Fruit fly (Drosophila melanogaster): Measurements from ENCODE around the gene CG14777.

The CG14777 gene

DNA sequence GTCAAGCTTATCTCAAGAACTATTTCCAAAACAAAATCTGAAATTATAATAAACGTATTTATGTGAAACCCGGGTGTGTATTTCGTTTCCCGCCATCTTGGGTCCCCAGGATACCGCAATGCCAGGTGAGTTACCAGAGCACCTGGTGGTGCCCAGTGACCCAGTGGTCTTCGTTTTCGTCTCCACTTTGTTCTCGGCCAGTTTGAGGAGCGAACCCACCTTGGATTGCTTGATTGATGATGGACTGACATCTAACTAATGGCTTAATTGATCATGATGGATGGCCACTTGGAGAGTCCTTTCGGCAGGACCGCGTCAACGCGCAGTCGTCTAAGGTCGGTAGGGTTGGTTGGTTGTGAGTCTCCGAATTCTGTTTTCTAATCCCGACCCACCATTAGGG, 13.8 kb upstream of the CG14777 start, which contains the start of gene Gr2a (continued):
- no peak for TF ChIP-seq zf30C (GFP tag; optimal IDR thresholded peaks at IDR 0.05)
- no peak for TF ChIP-seq ci (GFP tag; IDR thresholded peaks at IDR 0.05)
- TF ChIP-seq CG2120 (GFP tag; optimal IDR thresholded peaks at IDR 0.05) = no peak

DNA sequence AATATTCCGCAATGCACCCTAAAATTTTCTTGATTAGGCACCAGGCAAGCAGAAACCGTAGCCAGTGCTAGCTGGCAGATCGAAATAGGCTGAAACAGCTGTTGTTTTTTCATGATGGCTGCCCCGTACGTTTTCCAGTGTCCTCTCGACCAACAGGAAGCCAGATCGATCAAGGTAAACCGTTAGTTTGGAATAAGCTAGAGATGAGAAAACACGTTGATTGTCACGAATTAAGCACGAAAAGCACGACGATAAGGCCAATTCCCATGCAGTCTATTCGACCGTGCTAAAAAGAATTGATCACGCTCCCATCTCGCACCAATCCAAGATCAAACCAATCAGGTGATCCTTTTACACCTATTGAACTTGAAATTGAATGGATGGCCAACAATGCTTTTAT, 11.1 kb upstream of the CG14777 start:
- TF ChIP-seq CG6654 (GFP tag; optimal IDR thresholded peaks at IDR 0.05) = no peak
- no peak for TF ChIP-seq croc (GFP tag; conservative IDR thresholded peaks at IDR 0.05)
- no peak for TF ChIP-seq her (GFP tag; optimal IDR thresholded peaks at IDR 0.05)
- TF ChIP-seq Asciz (GFP tag; optimal IDR thresholded peaks at IDR 0.05) = no peak
- TF ChIP-seq nom (GFP tag; optimal IDR thresholded peaks at IDR 0.05) = no peak
- TF ChIP-seq Dfd (GFP tag; optimal IDR thresholded peaks at IDR 0.05) = no peak
- TF ChIP-seq Scr (GFP tag; IDR thresholded peaks at IDR 0.05; ENCODE audit: partially characterized antibody) = peak; percentile 34; the same call in 1 of the 2 replicates
- no peak for TF ChIP-seq gcm2 (GFP tag; optimal IDR thresholded peaks at IDR 0.05)
- no peak for TF ChIP-seq otp (GFP tag; IDR thresholded peaks at IDR 0.05)
- TF ChIP-seq BEAF-32 (GFP tag; optimal IDR thresholded peaks at IDR 0.05) = peak; percentile 38
- no peak for TF ChIP-seq nmo (GFP tag; optimal IDR thresholded peaks at IDR 0.05)
- no peak for TF ChIP-seq lmd (GFP tag; IDR thresholded peaks at IDR 0.05)
- no peak for TF ChIP-seq CG14441 (GFP tag; IDR thresholded peaks at IDR 0.05)
- no peak for TF ChIP-seq pum (GFP tag; optimal IDR thresholded peaks at IDR 0.05)
- TF ChIP-seq TFAM (GFP tag; optimal IDR thresholded peaks at IDR 0.05) = no peak
- no peak for TF ChIP-seq gsb-n (tag; optimal IDR thresholded peaks at IDR 0.05)
- 0 out of 2 replicates have a peak, but pooled peaks have one; percentile 25 for TF ChIP-seq amos (GFP tag; IDR thresholded peaks at IDR 0.05; ENCODE audit: partially characterized antibody)
- no peak for TF ChIP-seq danr (GFP tag; IDR thresholded peaks at IDR 0.05)
- no peak for TF ChIP-seq CG17359 (tag; optimal IDR thresholded peaks at IDR 0.05)
- no peak for TF ChIP-seq CG14667 (GFP tag; IDR thresholded peaks at IDR 0.05)
- no peak for TF ChIP-seq Poxn (GFP tag; IDR thresholded peaks at IDR 0.05)
- TF ChIP-seq CG1647 (GFP tag; optimal IDR thresholded peaks at IDR 0.05) = no peak
- TF ChIP-seq CG31224 (GFP tag; IDR thresholded peaks at IDR 0.05) = peak; percentile 8; the same call in 1 of the 2 replicates
- no peak for TF ChIP-seq mam (GFP tag; optimal IDR thresholded peaks at IDR 0.05)
- TF ChIP-seq CG8388 (GFP tag; optimal IDR thresholded peaks at IDR 0.05) = no peak
- 0 out of 3 replicates have a peak, but pooled peaks have one; percentile 19 for TF ChIP-seq row (GFP tag; IDR thresholded peaks at IDR 0.05)
- TF ChIP-seq CG12236 (GFP tag; optimal IDR thresholded peaks at IDR 0.05) = no peak
- TF ChIP-seq cad (GFP tag; optimal IDR thresholded peaks at IDR 0.05) = no peak
- TF ChIP-seq Pdp1 (GFP tag; optimal IDR thresholded peaks at IDR 0.05) = no peak
- TF ChIP-seq sna (GFP tag; IDR thresholded peaks at IDR 0.05; ENCODE audit: partially characterized antibody) = 0 out of 2 replicates have a peak, but pooled peaks have one; percentile 21
- no peak for TF ChIP-seq grau (tag; optimal IDR thresholded peaks at IDR 0.05)
- peak; percentile 53; the same call in 1 of the 4 replicates for TF ChIP-seq Dll (GFP tag; IDR thresholded peaks at IDR 0.05; ENCODE audit: partially characterized antibody)
- no peak for TF ChIP-seq CG4707 (GFP tag; optimal IDR thresholded peaks at IDR 0.05)
- no peak for TF ChIP-seq CG3407 (GFP tag; optimal IDR thresholded peaks at IDR 0.05)
- TF ChIP-seq shn (GFP tag; optimal IDR thresholded peaks at IDR 0.05) = no peak

DNA sequence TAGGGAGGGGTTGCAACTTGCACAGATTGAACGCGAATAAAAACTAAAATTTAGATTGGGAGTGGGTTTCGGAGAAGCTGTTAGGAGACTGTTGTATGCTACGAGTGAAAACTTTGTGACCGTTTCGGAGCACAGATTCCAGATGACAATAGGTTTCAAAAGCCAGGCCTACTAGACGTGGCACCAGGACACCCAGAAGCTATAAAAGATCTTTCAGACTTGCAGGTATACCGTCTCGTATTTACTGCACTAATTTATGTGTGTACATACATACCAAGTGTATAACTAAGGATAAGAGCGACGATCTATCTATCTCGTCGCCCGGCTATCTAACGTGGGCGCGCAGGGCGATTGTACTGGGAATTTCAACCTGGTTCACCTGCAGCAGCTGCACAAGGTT, 9.0 kb upstream of the CG14777 start, which contains the start of gene CG14785:
Gene CG14785, minus strand, starts transcription at position 101 of the 400 bp plus-strand sequence.
- no peak for TF ChIP-seq twi (tag; optimal IDR thresholded peaks at IDR 0.05)
- TF ChIP-seq NfI (GFP tag; optimal IDR thresholded peaks at IDR 0.05) = no peak
- no peak for TF ChIP-seq stwl (tag; optimal IDR thresholded peaks at IDR 0.05)
- no peak for TF ChIP-seq danr (GFP tag; IDR thresholded peaks at IDR 0.05)

Measured in whole organism, embryonic.